Fruit fly (Drosophila melanogaster): ENCODE data around the gene bocks.
A peak's percentile ranks its signal among the peaks of the same experiment; 100 is the strongest.

The bocks gene

DNA sequence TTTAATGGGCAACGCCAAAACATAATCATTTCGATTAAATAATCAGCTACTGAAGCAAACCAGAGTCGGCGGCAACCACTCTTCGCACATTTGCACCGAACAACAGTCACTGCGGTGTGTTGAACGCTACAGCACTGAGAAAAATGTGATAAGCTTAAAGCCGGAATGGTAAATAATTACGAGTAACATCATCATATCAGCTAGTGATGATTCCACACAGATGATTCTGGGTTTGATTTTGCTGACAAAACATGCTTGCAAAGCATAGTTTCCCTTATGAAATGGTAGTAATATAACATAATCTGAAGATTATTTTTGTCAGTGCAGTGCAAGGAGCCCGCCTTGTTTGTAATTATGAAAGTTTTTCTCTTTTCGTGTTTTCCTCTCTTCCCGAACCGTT, 7.3 kb upstream of the bocks start (continued):
- peak; percentile 92 for TF ChIP-seq sens (GFP tag)
- TF ChIP-seq p53 (GFP tag; optimal IDR thresholded peaks at IDR 0.05) = no peak
- no peak for TF ChIP-seq CG14860 (GFP tag; IDR thresholded peaks at IDR 0.05; ENCODE audit: partially characterized antibody)
- TF ChIP-seq trh (GFP tag; optimal IDR thresholded peaks at IDR 0.05) = no peak
- no peak for TF ChIP-seq CG17612 (GFP tag; IDR thresholded peaks at IDR 0.05)
- TF ChIP-seq ara (GFP tag; IDR thresholded peaks at IDR 0.05) = peak; percentile 59; the same call in 1 of the 2 replicates
- TF ChIP-seq CG14667 (GFP tag; IDR thresholded peaks at IDR 0.05) = no peak
- peak; percentile 35 for TF ChIP-seq ind (GFP tag; optimal IDR thresholded peaks at IDR 0.05)
- TF ChIP-seq CG9727 (GFP tag; optimal IDR thresholded peaks at IDR 0.05) = peak; percentile 12
- peak; percentile 64 for TF ChIP-seq CG18262 (tag; optimal IDR thresholded peaks at IDR 0.05)
- peak in 1 of 2 experiments; percentile 20 for TF ChIP-seq dpn (GFP tag; optimal IDR thresholded peaks at IDR 0.05)
- no peak for TF ChIP-seq ap (GFP tag; IDR thresholded peaks at IDR 0.05)
- no peak for TF ChIP-seq CG1647 (GFP tag; optimal IDR thresholded peaks at IDR 0.05)
- TF ChIP-seq bsh (GFP tag; optimal IDR thresholded peaks at IDR 0.05) = peak; percentile 67 to 83
- peak; percentile 64 for TF ChIP-seq CG17328 (GFP tag; IDR thresholded peaks at IDR 0.05)
- no peak for TF ChIP-seq Deaf1 (tag; optimal IDR thresholded peaks at IDR 0.05)
- TF ChIP-seq CG7928 (GFP tag; optimal IDR thresholded peaks at IDR 0.05) = no peak
- no peak for TF ChIP-seq CG30020 (tag; optimal IDR thresholded peaks at IDR 0.05)
- no peak for TF ChIP-seq D19B (GFP tag; optimal IDR thresholded peaks at IDR 0.05)
- no peak for TF ChIP-seq CG3065 (GFP tag; optimal IDR thresholded peaks at IDR 0.05)
- peak; percentile 29 for TF ChIP-seq tio (GFP tag; optimal IDR thresholded peaks at IDR 0.05)
- no peak for TF ChIP-seq Rx (GFP tag; IDR thresholded peaks at IDR 0.05)
- TF ChIP-seq CG12391 (tag; optimal IDR thresholded peaks at IDR 0.05) = peak; percentile 52
- no peak for TF ChIP-seq Hmx (GFP tag; optimal IDR thresholded peaks at IDR 0.05)
- peak; percentile 66 for TF ChIP-seq CG8388 (GFP tag; optimal IDR thresholded peaks at IDR 0.05)
- TF ChIP-seq gsb-n (tag; optimal IDR thresholded peaks at IDR 0.05) = peak; percentile 57
- no peak for TF ChIP-seq Atf6 (GFP tag; IDR thresholded peaks at IDR 0.05)
- no peak for TF ChIP-seq btn (GFP tag; optimal IDR thresholded peaks at IDR 0.05)
- TF ChIP-seq H2.0 (GFP tag; IDR thresholded peaks at IDR 0.05) = peak; percentile 43; the same call in 1 of the 2 replicates
- TF ChIP-seq Doc3 (GFP tag; IDR thresholded peaks at IDR 0.05; ENCODE audit: partially characterized antibody) = no peak
- TF ChIP-seq jing (GFP tag; optimal IDR thresholded peaks at IDR 0.05) = peak; percentile 54
- TF ChIP-seq CG8290 (GFP tag; optimal IDR thresholded peaks at IDR 0.05) = no peak
- TF ChIP-seq CG8290 (tag; optimal IDR thresholded peaks at IDR 0.05) = peak in 1 of 2 experiments; percentile 61
- peak; percentile 39 for TF ChIP-seq CG18619 (GFP tag; optimal IDR thresholded peaks at IDR 0.05)
- no peak for TF ChIP-seq Doc2 (GFP tag; IDR thresholded peaks at IDR 0.05)
- TF ChIP-seq Antp (GFP tag; optimal IDR thresholded peaks at IDR 0.05) = peak; percentile 58
- TF ChIP-seq CG15601 (tag; optimal IDR thresholded peaks at IDR 0.05) = peak; percentile 19
- no peak for TF ChIP-seq zfh2 (GFP tag; optimal IDR thresholded peaks at IDR 0.05)
- peak; percentile 36 for TF ChIP-seq Mes4 (GFP tag; optimal IDR thresholded peaks at IDR 0.05)
- peak; percentile 58 for TF ChIP-seq CG4404 (GFP tag; IDR thresholded peaks at IDR 0.05)
- TF ChIP-seq cwo (GFP tag; optimal IDR thresholded peaks at IDR 0.05) = no peak
- TF ChIP-seq Dfd (GFP tag; optimal IDR thresholded peaks at IDR 0.05) = no peak
- TF ChIP-seq Xbp1 (GFP tag; optimal IDR thresholded peaks at IDR 0.05) = peak; percentile 64
- no peak for TF ChIP-seq CG11247 (GFP tag; IDR thresholded peaks at IDR 0.05)
- no peak for TF ChIP-seq Max (GFP tag; optimal IDR thresholded peaks at IDR 0.05)
- TF ChIP-seq esg (GFP tag; conservative IDR thresholded peaks at IDR 0.05) = no peak; the same call in 1 of the 2 replicates
- peak; percentile 38 for TF ChIP-seq tap (tag; optimal IDR thresholded peaks at IDR 0.05)
- TF ChIP-seq CG10979 (tag; optimal IDR thresholded peaks at IDR 0.05) = peak; percentile 82
- TF ChIP-seq Atf-2 (GFP tag; optimal IDR thresholded peaks at IDR 0.05) = peak; percentile 53
- TF ChIP-seq ab (GFP tag; optimal IDR thresholded peaks at IDR 0.05) = peak; percentile 26
- peak; percentile 54 for TF ChIP-seq D19A (tag; optimal IDR thresholded peaks at IDR 0.05)
- TF ChIP-seq CG8089 (GFP tag; optimal IDR thresholded peaks at IDR 0.05) = peak; percentile 12
- TF ChIP-seq Elba2 (GFP tag; optimal IDR thresholded peaks at IDR 0.05) = no peak

All from whole organism, embryonic.